Worm (Caenorhabditis elegans) whole organism, young adult: ENCODE measurements around the gene srh-22.

ENCODE experiments used
- B0336.3 ChIP-seq: fragments of 200-800 bp; sonication (Bioruptor generic); IDR thresholded peaks from 2 replicates; pipeline ENCODE4 v1.3.6; 2022; ENCODE audit warnings: missing genetic modification characterization, missing compliant biosample characterization
- D2030.7 ChIP-seq: fragments of 200-800 bp; sonication (Bioruptor generic); IDR thresholded peaks from 2 replicates; pipeline ENCODE4 v1.3.6; 2022; ENCODE audit warnings: missing genetic modification reagents, missing genetic modification characterization, missing compliant biosample characterization
- F10E7.11 ChIP-seq: sonication (generic microtip); optimal IDR thresholded peaks from 2 replicates; lab custom pipeline; 2017; ENCODE audit warnings: mild to moderate bottlenecking, missing genetic modification characterization, moderate library complexity, missing compliant biosample characterization
- F39B2.1 ChIP-seq: fragments of 200-800 bp; sonication (Bioruptor generic); IDR thresholded peaks from 2 replicates; pipeline ENCODE4 v1.3.6; 2022; ENCODE audit warnings: missing genetic modification reagents, missing genetic modification characterization, missing compliant biosample characterization
- F55B11.4 ChIP-seq: sonication (generic microtip); optimal IDR thresholded peaks from 2 replicates; lab custom pipeline; 2016; ENCODE audit warnings: missing compliant biosample characterization, missing genetic modification characterization, borderline replicate concordance; ENCODE audit not compliant: insufficient read depth
- F57A8.1 ChIP-seq: fragments of 200-800 bp; sonication (Bioruptor generic); optimal IDR thresholded peaks from 2 replicates; lab custom pipeline; 2018; ENCODE audit warnings: mild to moderate bottlenecking, missing genetic modification characterization, moderate library complexity, missing compliant biosample characterization
- Y53F4B.3 ChIP-seq: fragments of 200-800 bp; sonication (Bioruptor generic); IDR thresholded peaks from 2 replicates; pipeline ENCODE4 v1.3.6; 2022; ENCODE audit warnings: missing genetic modification reagents, missing genetic modification characterization, missing compliant biosample characterization
- ama-1 ChIP-seq, 3 experiments: fragments of 150-350 bp in 1 of 3; sonication (generic microtip) in 2 of 3; optimal IDR thresholded peaks; 2 replicates each; lab custom pipeline; 2014 to 2018; ENCODE audit warnings: missing biosample characterization in 2 of 3, missing genetic modification characterization in 2 of 3, missing genetic modification reagents in 2 of 3
- atf-7 ChIP-seq: sonication (generic microtip); optimal IDR thresholded peaks from 2 replicates; lab custom pipeline; 2017; ENCODE audit warnings: mild to moderate bottlenecking, missing genetic modification characterization, missing compliant biosample characterization
- athp-1 ChIP-seq: sonication (generic microtip); optimal IDR thresholded peaks from 2 replicates; lab custom pipeline; 2017; ENCODE audit warnings: mild to moderate bottlenecking, missing genetic modification characterization, missing compliant biosample characterization
- cebp-1 ChIP-seq, 2 experiments: fragments of 200-800 bp in 1 of 2; sonication (Bioruptor generic) in 1 of 2; sonication (generic microtip) in 1 of 2; IDR thresholded peaks in 1 of 2; optimal IDR thresholded peaks in 1 of 2; 2 replicates each; pipeline versions ENCODE4 v1.3.6 to Lab custom; 2017 to 2022; ENCODE audit warnings: missing compliant biosample characterization in 2 of 2, missing genetic modification characterization in 2 of 2, mild to moderate bottlenecking in 1 of 2, missing genetic modification reagents in 1 of 2, moderate library complexity in 1 of 2
- dox-1 ChIP-seq: fragments of 200-800 bp; sonication (Bioruptor generic); IDR thresholded peaks from 2 replicates; pipeline ENCODE4 v1.3.6; 2022; ENCODE audit warnings: missing genetic modification reagents, missing genetic modification characterization, missing compliant biosample characterization
- dpl-1 ChIP-seq: fragments of 150-350 bp; optimal IDR thresholded peaks from 2 replicates; lab custom pipeline; 2014; ENCODE audit warnings: missing biosample characterization, missing genetic modification reagents, missing genetic modification characterization
- egl-18 ChIP-seq: fragments of 200-800 bp; sonication (Bioruptor generic); IDR thresholded peaks from 2 replicates; pipeline ENCODE4 v1.3.6; 2022; ENCODE audit warnings: missing genetic modification reagents, missing genetic modification characterization, missing compliant biosample characterization
- egl-44 ChIP-seq: fragments of 200-800 bp; sonication (Bioruptor generic); IDR thresholded peaks from 2 replicates; pipeline ENCODE4 v1.3.6; 2022; ENCODE audit warnings: missing genetic modification reagents, missing genetic modification characterization, missing compliant biosample characterization
- egrh-3 ChIP-seq: fragments of 200-800 bp; sonication (Bioruptor generic); IDR thresholded peaks from 2 replicates; pipeline ENCODE4 v1.3.6; 2022; ENCODE audit warnings: missing genetic modification reagents, missing genetic modification characterization, missing compliant biosample characterization
- ets-4 ChIP-seq: fragments of 200-800 bp; sonication (Bioruptor generic); optimal IDR thresholded peaks from 2 replicates; lab custom pipeline; 2018; ENCODE audit warnings: mild to moderate bottlenecking, missing genetic modification characterization, missing compliant biosample characterization
- gei-17 ChIP-seq: fragments of 200-800 bp; sonication (Bioruptor generic); optimal IDR thresholded peaks from 2 replicates; lab custom pipeline; 2018; ENCODE audit warnings: mild to moderate bottlenecking, missing genetic modification characterization, missing compliant biosample characterization
- hmg-20 ChIP-seq: fragments of 200-800 bp; sonication (Bioruptor generic); IDR thresholded peaks from 2 replicates; pipeline ENCODE4 v1.3.6; 2022; ENCODE audit warnings: missing genetic modification reagents, missing genetic modification characterization, missing compliant biosample characterization
- hsf-1 ChIP-seq: fragments of 200-800 bp; sonication (Bioruptor generic); IDR thresholded peaks from 2 replicates; pipeline ENCODE4 v1.3.6; 2022; ENCODE audit warnings: missing genetic modification reagents, missing genetic modification characterization, missing compliant biosample characterization
- let-526 ChIP-seq: fragments of 200-800 bp; sonication (Bioruptor generic); IDR thresholded peaks from 2 replicates; pipeline ENCODE4 v1.3.6; 2022; ENCODE audit warnings: missing genetic modification reagents, missing genetic modification characterization, missing compliant biosample characterization
- let-607 ChIP-seq, 2 experiments: fragments of 200-800 bp in 1 of 2; sonication (Bioruptor generic) in 1 of 2; sonication (generic microtip) in 1 of 2; optimal IDR thresholded peaks; 2 replicates each; lab custom pipeline; 2016 to 2018; ENCODE audit warnings: mild to moderate bottlenecking in 2 of 2, missing compliant biosample characterization in 2 of 2, missing genetic modification characterization in 2 of 2, moderate library complexity in 2 of 2, missing genotype in 1 of 2
- lir-1 ChIP-seq: fragments of 200-800 bp; sonication (Bioruptor generic); conservative IDR thresholded peaks from 2 replicates; pipeline ENCODE4 v1.3.6; 2022; ENCODE audit warnings: missing genetic modification reagents, missing genetic modification characterization, missing compliant biosample characterization
- mes-4 ChIP-seq: sonication (generic microtip); optimal IDR thresholded peaks from 2 replicates; lab custom pipeline; 2016; ENCODE audit warnings: missing genotype, missing genetic modification characterization, missing compliant biosample characterization
- nhr-120 ChIP-seq: fragments of 200-800 bp; sonication (Bioruptor generic); IDR thresholded peaks from 2 replicates; pipeline ENCODE4 v1.3.6; 2022; ENCODE audit warnings: missing genetic modification characterization, missing compliant biosample characterization
- nhr-179 ChIP-seq: sonication (generic microtip); optimal IDR thresholded peaks from 2 replicates; lab custom pipeline; 2016; ENCODE audit warnings: mild to moderate bottlenecking, missing genetic modification characterization, missing compliant biosample characterization
- rcor-1 ChIP-seq: fragments of 200-800 bp; sonication (Bioruptor generic); IDR thresholded peaks from 2 replicates; pipeline ENCODE4 v1.3.6; 2022; ENCODE audit warnings: missing genetic modification reagents, missing genetic modification characterization, missing compliant biosample characterization
- repo-1 ChIP-seq: sonication (generic microtip); optimal IDR thresholded peaks from 2 replicates; lab custom pipeline; 2017; ENCODE audit warnings: mild to moderate bottlenecking, missing genetic modification characterization, missing compliant biosample characterization
- sdz-38 ChIP-seq: sonication (generic microtip); optimal IDR thresholded peaks from 2 replicates; lab custom pipeline; 2016; ENCODE audit warnings: missing genotype, missing genetic modification characterization, missing compliant biosample characterization
- snpc-1.1 ChIP-seq: sonication (generic microtip); optimal IDR thresholded peaks from 2 replicates; lab custom pipeline; 2017; ENCODE audit warnings: missing genetic modification characterization, mild to moderate bottlenecking, missing compliant biosample characterization, antibody characterized with exemption, moderate library complexity, missing genotype, missing genetic modification reagents; ENCODE audit not compliant: insufficient read depth
- ztf-18 ChIP-seq: sonication (generic microtip); optimal IDR thresholded peaks from 2 replicates; lab custom pipeline; 2016; ENCODE audit warnings: missing genotype, mild to moderate bottlenecking, missing genetic modification characterization, missing compliant biosample characterization
- ztf-22 ChIP-seq: fragments of 200-800 bp; sonication (Bioruptor generic); optimal IDR thresholded peaks from 2 replicates; lab custom pipeline; 2018; ENCODE audit warnings: mild to moderate bottlenecking, missing genetic modification characterization, moderate library complexity, missing compliant biosample characterization
- ztf-25 ChIP-seq: fragments of 200-800 bp; sonication (Bioruptor generic); IDR thresholded peaks from 2 replicates; pipeline ENCODE4 v1.3.6; 2022; ENCODE audit warnings: missing genetic modification reagents, missing genetic modification characterization, missing compliant biosample characterization
- ztf-3 ChIP-seq: fragments of 200-800 bp; sonication (Bioruptor generic); optimal IDR thresholded peaks from 2 replicates; lab custom pipeline; 2018; ENCODE audit warnings: mild to moderate bottlenecking, missing genetic modification characterization, missing compliant biosample characterization

srh-22 gene

ce11 chrV:4948635-4949034, 26.5 kb downstream of the srh-22 start, which contains the start of gene str-209:
str-209 (plus strand) TSS chrV:4948935.
- no peak for TF ChIP-seq rcor-1 (GFP tag; lab: Robert Waterston, UW)
- TF ChIP-seq nhr-120 (GFP tag; lab: Robert Waterston, UW): no peak
- no peak for TF ChIP-seq D2030.7 (GFP tag; lab: Robert Waterston, UW)
- no peak for TF ChIP-seq mes-4

ce11 chrV:4951434-4951833, 29.3 kb downstream of the srh-22 start, which contains the start of gene str-207:
str-207 (plus strand) TSS chrV:4951734.
- TF ChIP-seq hsf-1 (GFP tag; lab: Robert Waterston, UW) (no peak), repo-1 (tag; lab: Kevin White, UChicago) (no peak), sdz-38 (tag; lab: Kevin White, UChicago) (no peak), lir-1 (GFP tag; lab: Robert Waterston, UW) (no peak), dpl-1 (no peak), gei-17 (GFP tag; lab: Kevin White, UChicago) (no peak), B0336.3 (GFP tag; lab: Robert Waterston, UW) (no peak), F55B11.4 (no peak), let-607 (tag; optimal IDR thresholded peaks at IDR 0.05; lab: Kevin White, UChicago) (no peak), ztf-25 (GFP tag; lab: Robert Waterston, UW) (no peak), egl-18 (GFP tag; lab: Robert Waterston, UW) (no peak), F57A8.1 (no peak), dox-1 (GFP tag; lab: Robert Waterston, UW) (no peak), athp-1 (no peak), hmg-20 (no peak), snpc-1.1 (tag; lab: Kevin White, UChicago) (no peak)

ce11 chrV:4956529-4956928, 34.4 kb downstream of the srh-22 start, which contains the start of gene str-208:
str-208 (plus strand) TSS chrV:4956829.
- TF ChIP-seq ztf-22 (GFP tag; lab: Kevin White, UChicago) (no peak), dpl-1 (no peak), F10E7.11 (tag; lab: Kevin White, UChicago) (no peak)

ce11 chrV:4957619-4958018, 35.5 kb downstream of the srh-22 start:
- no peak for TF ChIP-seq lir-1 (GFP tag; lab: Robert Waterston, UW)
- no peak for TF ChIP-seq F39B2.1 (GFP tag; lab: Robert Waterston, UW)
- TF ChIP-seq atf-7: no peak
- TF ChIP-seq Y53F4B.3 (GFP tag; lab: Robert Waterston, UW): no peak
- TF ChIP-seq ztf-3: no peak
- TF ChIP-seq ets-4 (GFP tag; lab: Kevin White, UChicago): no peak
- TF ChIP-seq let-526 (GFP tag; lab: Robert Waterston, UW): no peak
- TF ChIP-seq gei-17 (GFP tag; lab: Kevin White, UChicago): no peak
- no peak for TF ChIP-seq egrh-3
- TF ChIP-seq F55B11.4: no peak
- no peak for TF ChIP-seq cebp-1 (GFP tag; IDR thresholded peaks at IDR 0.05; lab: Robert Waterston, UW)
- TF ChIP-seq cebp-1 (tag; optimal IDR thresholded peaks at IDR 0.05; lab: Kevin White, UChicago): no peak
- no peak for TF ChIP-seq nhr-179 (tag; lab: Kevin White, UChicago)
- no peak for TF ChIP-seq egl-44 (GFP tag; lab: Robert Waterston, UW)
- TF ChIP-seq let-607 (tag; optimal IDR thresholded peaks at IDR 0.05; lab: Kevin White, UChicago): no peak
- no peak for TF ChIP-seq ama-1 (optimal IDR thresholded peaks at IDR 0.05; lab: Kevin White, UChicago)
- no peak for TF ChIP-seq ama-1 (GFP tag; optimal IDR thresholded peaks at IDR 0.05; lab: Kevin White, UChicago)
- no peak for TF ChIP-seq ztf-25 (GFP tag; lab: Robert Waterston, UW)
- TF ChIP-seq ztf-18 (tag; lab: Kevin White, UChicago): no peak
